Worm (Caenorhabditis elegans): Measurements from ENCODE around the gene srbc-67.

The srbc-67 gene

DNA sequence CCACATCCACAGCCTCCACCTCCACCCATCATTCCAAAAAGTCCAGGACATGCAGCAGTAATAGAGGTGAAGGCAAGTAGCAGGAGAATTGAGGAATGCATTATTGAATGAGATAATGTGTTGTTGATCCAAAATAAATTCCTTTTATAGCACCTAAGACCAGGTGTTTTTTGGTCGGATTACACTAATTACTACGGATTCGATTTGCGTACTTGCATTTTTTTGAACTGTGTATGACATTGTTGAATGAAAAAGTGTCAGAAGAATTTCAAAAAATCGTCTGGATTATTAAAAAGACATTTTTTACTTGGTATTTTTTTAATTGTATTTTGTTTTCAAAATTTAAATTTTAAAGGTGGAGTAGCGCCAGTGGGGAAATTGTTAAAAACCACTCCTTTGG, 10.7 kb upstream of the srbc-67 start, which contains the start of gene grl-28:
Gene grl-28, minus strand, starts transcription at position 101 of the 400 bp plus-strand sequence.
- TF ChIP-seq flt-1 (GFP tag; IDR thresholded peaks at IDR 0.05) (no peak), ama-1 (optimal IDR thresholded peaks at IDR 0.05) (no peak)

DNA sequence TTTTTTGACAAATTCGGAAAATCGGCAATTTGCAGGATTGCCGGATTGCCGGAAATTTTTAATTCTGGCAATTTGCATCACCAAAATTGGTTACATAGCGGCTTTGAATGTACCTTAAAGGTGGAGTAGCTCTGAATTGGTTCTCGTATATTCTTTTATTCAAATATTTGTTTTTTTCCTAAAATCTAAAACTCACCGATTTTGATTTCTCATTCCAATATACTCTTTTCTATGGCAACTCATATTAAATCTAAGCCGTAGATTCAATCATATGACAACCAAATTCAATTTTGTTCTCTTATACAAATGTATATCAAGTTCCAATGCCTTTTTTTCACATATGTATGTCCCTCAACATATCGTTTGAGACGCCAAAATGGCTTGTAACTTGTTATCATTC, 8.5 kb upstream of the srbc-67 start, which contains the start of gene sri-21:
Gene sri-21, plus strand, starts transcription at position 301 of the 400 bp plus-strand sequence.
- TF ChIP-seq tra-4 (tag; optimal IDR thresholded peaks at IDR 0.05) (no peak), scrt-1 (GFP tag; IDR thresholded peaks at IDR 0.05) (no peak), B0310.2 (tag; optimal IDR thresholded peaks at IDR 0.05) (no peak), sea-1 (GFP tag; conservative IDR thresholded peaks at IDR 0.05) (no peak), hmg-4 (GFP tag; optimal IDR thresholded peaks at IDR 0.05) (no peak), tbx-11 (GFP tag; IDR thresholded peaks at IDR 0.05) (no peak), ceh-13 (GFP tag; optimal IDR thresholded peaks at IDR 0.05) (no peak), aly-1 (tag; optimal IDR thresholded peaks at IDR 0.05) (no peak), hmbx-1 (tag; optimal IDR thresholded peaks at IDR 0.05) (no peak), F13C5.2 (tag; optimal IDR thresholded peaks at IDR 0.05) (no peak), pes-1 (GFP tag; IDR thresholded peaks at IDR 0.05) (no peak)

DNA sequence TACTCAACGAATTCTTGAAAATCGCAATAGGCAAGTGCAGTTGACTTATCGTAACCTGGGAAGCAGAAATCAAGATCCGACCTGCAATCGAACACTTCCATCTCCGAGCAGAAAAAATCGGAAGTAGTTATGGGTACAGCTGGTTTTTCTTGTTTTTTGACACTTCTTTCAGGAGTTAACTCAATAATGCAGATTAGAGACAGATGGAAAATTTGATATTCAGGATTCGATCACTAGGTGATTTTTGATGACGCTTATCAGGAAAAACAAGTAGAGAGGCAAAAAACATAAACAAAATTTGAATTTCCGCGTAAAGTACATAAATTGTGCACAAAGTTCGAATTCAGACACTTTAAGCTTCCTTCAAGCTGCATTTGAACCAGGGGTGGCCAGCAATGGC, 7.8 kb upstream of the srbc-67 start, which contains the start of gene srw-130:
Gene srw-130, minus strand, starts transcription at position 101 of the 400 bp plus-strand sequence.
- no peak for TF ChIP-seq hnd-1 (tag; optimal IDR thresholded peaks at IDR 0.05)
- TF ChIP-seq tra-4 (tag; optimal IDR thresholded peaks at IDR 0.05): no peak
- no peak for TF ChIP-seq scrt-1 (GFP tag; IDR thresholded peaks at IDR 0.05)
- TF ChIP-seq B0310.2 (tag; optimal IDR thresholded peaks at IDR 0.05): no peak
- TF ChIP-seq hmbx-1 (tag; optimal IDR thresholded peaks at IDR 0.05): no peak
- TF ChIP-seq tbx-11 (GFP tag; IDR thresholded peaks at IDR 0.05): no peak
- TF ChIP-seq ama-1 (optimal IDR thresholded peaks at IDR 0.05): no peak
- TF ChIP-seq ceh-13 (GFP tag; optimal IDR thresholded peaks at IDR 0.05): no peak
- no peak for TF ChIP-seq F13C5.2 (tag; optimal IDR thresholded peaks at IDR 0.05)
- no peak for TF ChIP-seq ceh-36 (tag; optimal IDR thresholded peaks at IDR 0.05)
- no peak for TF ChIP-seq sea-1 (GFP tag; conservative IDR thresholded peaks at IDR 0.05)
- no peak for TF ChIP-seq flt-1 (GFP tag; IDR thresholded peaks at IDR 0.05)
- TF ChIP-seq tbx-37 (GFP tag; conservative IDR thresholded peaks at IDR 0.05): no peak
- TF ChIP-seq hmg-4 (GFP tag; optimal IDR thresholded peaks at IDR 0.05): no peak
- TF ChIP-seq aly-1 (tag; optimal IDR thresholded peaks at IDR 0.05): no peak
- no peak for TF ChIP-seq pes-1 (GFP tag; IDR thresholded peaks at IDR 0.05)
- no peak for TF ChIP-seq ets-7 (tag; optimal IDR thresholded peaks at IDR 0.05)

DNA sequence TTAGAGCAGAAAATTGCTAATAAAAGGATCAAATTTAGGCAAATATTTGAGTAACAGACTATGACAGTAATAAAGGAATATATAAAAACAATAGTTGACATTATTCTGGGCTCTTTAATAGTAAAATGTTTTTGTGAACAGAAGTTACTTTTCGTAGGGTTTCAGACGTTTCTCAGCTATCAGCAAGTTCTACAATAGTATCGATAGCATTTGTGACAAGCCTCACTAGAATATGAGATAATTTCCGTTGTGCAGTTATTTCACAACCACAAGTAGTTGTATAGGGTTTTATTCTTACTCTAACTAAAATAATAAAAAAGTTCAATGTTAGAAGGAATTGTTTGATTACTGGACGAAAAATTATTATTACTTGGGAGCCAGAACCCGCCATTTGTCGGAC, 5.5 kb upstream of the srbc-67 start, which contains the start of gene srbc-68:
Gene srbc-68, minus strand, starts transcription at position 101 of the 400 bp plus-strand sequence.
- TF ChIP-seq aly-1 (tag; optimal IDR thresholded peaks at IDR 0.05) (no peak), F13C5.2 (tag; optimal IDR thresholded peaks at IDR 0.05) (no peak), tra-4 (tag; optimal IDR thresholded peaks at IDR 0.05) (no peak), ceh-36 (tag; optimal IDR thresholded peaks at IDR 0.05) (no peak), flt-1 (GFP tag; IDR thresholded peaks at IDR 0.05) (no peak), sea-1 (GFP tag; conservative IDR thresholded peaks at IDR 0.05) (no peak), ama-1 (optimal IDR thresholded peaks at IDR 0.05) (no peak), hnd-1 (tag; optimal IDR thresholded peaks at IDR 0.05) (no peak)

DNA sequence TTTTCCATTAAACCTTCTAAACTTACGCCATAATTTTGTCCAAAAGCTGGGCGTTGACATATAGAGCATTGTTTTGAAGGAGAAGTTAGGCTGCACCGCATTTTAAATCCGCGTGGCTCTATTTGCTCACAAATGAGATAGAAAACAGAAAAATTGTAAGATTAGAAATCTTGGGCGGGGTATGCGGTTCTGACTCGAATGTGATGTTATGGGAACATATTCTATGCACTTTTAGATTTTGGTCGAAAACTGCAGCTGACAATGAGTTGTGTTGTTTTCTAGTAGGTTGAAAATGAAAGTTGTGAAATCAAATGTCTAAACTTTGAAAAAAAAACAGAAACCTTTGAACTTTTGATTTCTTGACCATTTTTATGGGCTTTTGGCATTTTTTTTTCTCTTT, 2.3 kb upstream of the srbc-67 start, which contains the start of gene nhr-222:
Gene nhr-222, minus strand, starts transcription at position 101 of the 400 bp plus-strand sequence.
- TF ChIP-seq ceh-13 (GFP tag; optimal IDR thresholded peaks at IDR 0.05) (no peak), hmbx-1 (tag; optimal IDR thresholded peaks at IDR 0.05) (no peak), flt-1 (GFP tag; IDR thresholded peaks at IDR 0.05) (no peak), ama-1 (optimal IDR thresholded peaks at IDR 0.05) (no peak), ceh-36 (tag; optimal IDR thresholded peaks at IDR 0.05) (no peak), hmg-4 (GFP tag; optimal IDR thresholded peaks at IDR 0.05) (no peak), F13C5.2 (tag; optimal IDR thresholded peaks at IDR 0.05) (no peak), scrt-1 (GFP tag; IDR thresholded peaks at IDR 0.05) (no peak), tra-4 (tag; optimal IDR thresholded peaks at IDR 0.05) (no peak), hnd-1 (tag; optimal IDR thresholded peaks at IDR 0.05) (no peak), pes-1 (GFP tag; IDR thresholded peaks at IDR 0.05) (no peak), tbx-37 (GFP tag; conservative IDR thresholded peaks at IDR 0.05) (no peak)

DNA sequence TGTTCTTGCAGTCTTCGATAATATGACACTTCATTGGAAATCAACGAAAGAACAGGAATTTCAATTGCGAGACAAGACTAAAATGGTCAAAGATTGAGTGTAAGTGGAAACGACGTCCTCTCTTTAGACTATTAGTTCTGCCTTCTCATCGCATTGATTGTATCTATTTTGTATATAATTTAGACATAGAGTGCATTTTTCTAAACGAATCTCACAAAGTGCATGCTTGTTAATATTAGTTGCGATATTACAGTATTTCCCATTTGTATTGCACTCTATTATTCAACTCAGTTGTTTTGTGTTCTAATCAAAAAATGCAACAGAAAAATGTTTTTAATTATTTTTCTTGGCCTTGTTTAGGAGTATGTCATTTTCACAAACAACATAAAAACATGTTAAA, 2.7 kb downstream of the srbc-67 start, which contains the start of gene nhr-93:
Gene nhr-93, minus strand, starts transcription at position 101 of the 400 bp plus-strand sequence.
- no peak for TF ChIP-seq pes-1 (GFP tag; IDR thresholded peaks at IDR 0.05)
- no peak for TF ChIP-seq tbx-37 (GFP tag; conservative IDR thresholded peaks at IDR 0.05)
- no peak for TF ChIP-seq hmbx-1 (tag; optimal IDR thresholded peaks at IDR 0.05)
- no peak for TF ChIP-seq B0310.2 (tag; optimal IDR thresholded peaks at IDR 0.05)
- no peak for TF ChIP-seq ama-1 (optimal IDR thresholded peaks at IDR 0.05)
- no peak for TF ChIP-seq flt-1 (GFP tag; IDR thresholded peaks at IDR 0.05)
- TF ChIP-seq tra-4 (tag; optimal IDR thresholded peaks at IDR 0.05): no peak
- TF ChIP-seq hmg-4 (GFP tag; optimal IDR thresholded peaks at IDR 0.05): no peak
- TF ChIP-seq ceh-13 (GFP tag; optimal IDR thresholded peaks at IDR 0.05): no peak
- TF ChIP-seq hnd-1 (tag; optimal IDR thresholded peaks at IDR 0.05): no peak
- no peak for TF ChIP-seq ets-7 (tag; optimal IDR thresholded peaks at IDR 0.05)
- no peak for TF ChIP-seq scrt-1 (GFP tag; IDR thresholded peaks at IDR 0.05)
- TF ChIP-seq aly-1 (tag; optimal IDR thresholded peaks at IDR 0.05): no peak
- no peak for TF ChIP-seq tbx-11 (GFP tag; IDR thresholded peaks at IDR 0.05)
- TF ChIP-seq ceh-36 (tag; optimal IDR thresholded peaks at IDR 0.05): no peak
- TF ChIP-seq sea-1 (GFP tag; conservative IDR thresholded peaks at IDR 0.05): no peak

DNA sequence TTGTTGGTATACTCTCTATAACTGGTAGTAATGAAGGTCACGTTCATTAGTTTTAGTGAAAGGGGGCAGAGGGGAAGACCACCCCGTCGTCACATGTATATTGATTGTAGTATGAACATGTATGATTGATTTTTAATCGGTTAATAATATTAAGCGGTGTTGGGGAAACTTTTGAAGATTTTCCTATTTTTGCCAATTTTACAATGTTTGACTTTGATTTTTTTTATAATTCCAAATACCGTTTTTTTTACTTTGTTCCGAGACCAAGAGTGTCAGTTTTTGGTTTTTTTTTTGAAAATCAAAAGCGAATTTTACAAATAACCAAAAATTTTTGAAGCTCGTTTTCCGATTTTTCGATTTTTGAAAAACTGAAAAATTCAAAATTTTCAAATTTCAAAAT, 5.8 kb downstream of the srbc-67 start, which contains the start of gene nhr-221:
Gene nhr-221, minus strand, starts transcription at position 101 of the 400 bp plus-strand sequence.
- no peak for TF ChIP-seq sea-1 (GFP tag; conservative IDR thresholded peaks at IDR 0.05)
- no peak for TF ChIP-seq hnd-1 (tag; optimal IDR thresholded peaks at IDR 0.05)
- TF ChIP-seq F13C5.2 (tag; optimal IDR thresholded peaks at IDR 0.05): no peak
- TF ChIP-seq tbx-11 (GFP tag; IDR thresholded peaks at IDR 0.05): no peak

DNA sequence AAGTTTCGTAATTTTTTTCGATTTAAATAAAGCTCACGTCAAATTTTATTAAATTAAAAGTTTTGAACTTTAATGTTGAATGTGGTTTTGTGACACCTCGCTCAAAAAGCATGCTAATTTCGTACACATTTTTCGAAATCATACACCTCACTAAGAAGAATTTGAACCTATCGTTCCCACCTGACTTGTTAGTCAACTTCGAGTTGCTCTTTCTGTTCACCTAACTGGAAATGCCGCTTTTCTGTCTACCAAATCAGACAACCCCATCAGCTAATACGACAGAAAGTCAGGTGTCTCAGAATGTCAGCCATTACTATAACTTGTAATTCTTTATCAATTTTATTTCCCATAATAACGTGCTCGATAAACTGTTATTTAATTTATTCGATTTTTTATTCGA, 10.6 kb downstream of the srbc-67 start, which contains the start of gene srbc-66:
Gene srbc-66, plus strand, starts transcription at position 301 of the 400 bp plus-strand sequence.
- no peak for TF ChIP-seq ceh-13 (GFP tag; optimal IDR thresholded peaks at IDR 0.05)
- TF ChIP-seq ama-1 (optimal IDR thresholded peaks at IDR 0.05): no peak
- TF ChIP-seq aly-1 (tag; optimal IDR thresholded peaks at IDR 0.05): no peak
- no peak for TF ChIP-seq ceh-36 (tag; optimal IDR thresholded peaks at IDR 0.05)
- no peak for TF ChIP-seq sea-1 (GFP tag; conservative IDR thresholded peaks at IDR 0.05)
- TF ChIP-seq pes-1 (GFP tag; IDR thresholded peaks at IDR 0.05): no peak
- TF ChIP-seq tbx-11 (GFP tag; IDR thresholded peaks at IDR 0.05): no peak

Data from whole organism, early embryonic.